Fruit fly (Drosophila melanogaster): Measurements from ENCODE around the gene Arglu1.

Gene Arglu1

dm6 chr2L:9954119-9954518, 16.2 kb upstream of the Arglu1 start, which contains the start of the genes CG13126 and CG4709:
Gene CG13126 (minus strand): TSS chr2L:9954181.
Gene CG4709 (plus strand): TSS chr2L:9954325.
- TF ChIP-seq Sox102F (GFP tag; optimal IDR thresholded peaks at IDR 0.05), result peak; percentile 85
- peak; percentile 75 for TF ChIP-seq CG11902 (GFP tag; optimal IDR thresholded peaks at IDR 0.05)
- TF ChIP-seq CG31627 (GFP tag; optimal IDR thresholded peaks at IDR 0.05), result peak; percentile 65
- peak; percentile 67 for TF ChIP-seq fkh (GFP tag; optimal IDR thresholded peaks at IDR 0.05)
- TF ChIP-seq CG16779 (tag; optimal IDR thresholded peaks at IDR 0.05), result peak; percentile 80
- TF ChIP-seq CG11762 (GFP tag; optimal IDR thresholded peaks at IDR 0.05; ENCODE audit: insufficient read depth), result peak; percentile 86
- peak; percentile 85 for TF ChIP-seq CG8632 (GFP tag; optimal IDR thresholded peaks at IDR 0.05)
- peak; percentile 94 for TF ChIP-seq CG3919 (GFP tag; optimal IDR thresholded peaks at IDR 0.05)
- TF ChIP-seq CG1621 (tag; optimal IDR thresholded peaks at IDR 0.05), result peak; percentile 65
- TF ChIP-seq CG11294 (GFP tag; IDR thresholded peaks at IDR 0.05), result peak; percentile 82
- peak; percentile 88 for TF ChIP-seq CG34406 (GFP tag; optimal IDR thresholded peaks at IDR 0.05)
- TF ChIP-seq esn (GFP tag; optimal IDR thresholded peaks at IDR 0.05), result peak; percentile 90
- TF ChIP-seq Smox (GFP tag; optimal IDR thresholded peaks at IDR 0.05), result peak; percentile 86
- TF ChIP-seq cyc (GFP tag; optimal IDR thresholded peaks at IDR 0.05), result peak; percentile 86
- peak; percentile 96 for TF ChIP-seq Eip78C (GFP tag)
- TF ChIP-seq OdsH (GFP tag; optimal IDR thresholded peaks at IDR 0.05), result peak; percentile 89
- peak; percentile 64 for TF ChIP-seq Hr39 (GFP tag; optimal IDR thresholded peaks at IDR 0.05)
- peak; percentile 88 for TF ChIP-seq CG7368 (GFP tag; optimal IDR thresholded peaks at IDR 0.05)
- TF ChIP-seq CG6163 (GFP tag; IDR thresholded peaks at IDR 0.05), result peak; percentile 90
- TF ChIP-seq Sox15 (GFP tag; optimal IDR thresholded peaks at IDR 0.05), result peak; percentile 59
- peak; percentile 90 for TF ChIP-seq CG32006 (GFP tag; optimal IDR thresholded peaks at IDR 0.05)
- TF ChIP-seq spab (GFP tag; optimal IDR thresholded peaks at IDR 0.05), result peak; percentile 85
- peak; percentile 61 to 75 for TF ChIP-seq salr (GFP tag; optimal IDR thresholded peaks at IDR 0.05)
- TF ChIP-seq net (GFP tag; optimal IDR thresholded peaks at IDR 0.05), result peak; percentile 92
- peak; percentile 59 for TF ChIP-seq fd59A (GFP tag; optimal IDR thresholded peaks at IDR 0.05)
- peak; percentile 94 for TF ChIP-seq eg (GFP tag; IDR thresholded peaks at IDR 0.05)
- peak; percentile 88 for TF ChIP-seq CG6276 (GFP tag; optimal IDR thresholded peaks at IDR 0.05)
- peak; percentile 86 to 89 for TF ChIP-seq ss (GFP tag; optimal IDR thresholded peaks at IDR 0.05)
- peak; percentile 64 for TF ChIP-seq Ets21C (GFP tag; optimal IDR thresholded peaks at IDR 0.05)
- TF ChIP-seq Blimp-1 (GFP tag; optimal IDR thresholded peaks at IDR 0.05), result peak; percentile 79
- TF ChIP-seq fd85E (GFP tag; optimal IDR thresholded peaks at IDR 0.05), result peak; percentile 67
- TF ChIP-seq CG3032 (tag; optimal IDR thresholded peaks at IDR 0.05), result peak; percentile 96
- peak; percentile 92 for TF ChIP-seq svp (GFP tag)
- peak; percentile 79 for TF ChIP-seq CG6854 (GFP tag; optimal IDR thresholded peaks at IDR 0.05)
- peak; percentile 83 for TF ChIP-seq Met (GFP tag; optimal IDR thresholded peaks at IDR 0.05)
- peak; percentile 65 for TF ChIP-seq Eip93F (GFP tag; optimal IDR thresholded peaks at IDR 0.05)
- peak; percentile 92 for TF ChIP-seq Gug (GFP tag; IDR thresholded peaks at IDR 0.05)
- TF ChIP-seq topi (GFP tag; optimal IDR thresholded peaks at IDR 0.05), result peak; percentile 85
- TF ChIP-seq achi (GFP tag; optimal IDR thresholded peaks at IDR 0.05), result peak; percentile 90
- TF ChIP-seq acj6 (GFP tag; optimal IDR thresholded peaks at IDR 0.05), result peak; percentile 93
- TF ChIP-seq CG9139 (GFP tag; optimal IDR thresholded peaks at IDR 0.05), result peak; percentile 84
- peak; percentile 74 for TF ChIP-seq lz (GFP tag; optimal IDR thresholded peaks at IDR 0.05)
- TF ChIP-seq CG15336 (GFP tag; IDR thresholded peaks at IDR 0.05), result peak; percentile 94
- TF ChIP-seq Hr4 (GFP tag; optimal IDR thresholded peaks at IDR 0.05), result peak; percentile 81
- TF ChIP-seq Eip75B (GFP tag; optimal IDR thresholded peaks at IDR 0.05), result peak; percentile 78
- peak; percentile 87 for TF ChIP-seq vri (GFP tag; optimal IDR thresholded peaks at IDR 0.05)
- TF ChIP-seq dac (GFP tag; optimal IDR thresholded peaks at IDR 0.05), result peak; percentile 65
- peak; percentile 83 for TF ChIP-seq pdm3 (GFP tag; optimal IDR thresholded peaks at IDR 0.05)
- peak; percentile 90 for TF ChIP-seq CG10669 (GFP tag; optimal IDR thresholded peaks at IDR 0.05)
- TF ChIP-seq CG6808 (GFP tag; optimal IDR thresholded peaks at IDR 0.05), result peak; percentile 87
- TF ChIP-seq Ets96B (tag; optimal IDR thresholded peaks at IDR 0.05), result peak; percentile 95
- no peak for TF ChIP-seq Hr38 (GFP tag; optimal IDR thresholded peaks at IDR 0.05)
